Worm (Caenorhabditis elegans) whole organism, L1 larva: ENCODE data around the gene F09E10.7.

Source experiments
- aly-2 ChIP-seq: fragments of 150-350 bp; optimal IDR thresholded peaks from 2 replicates; lab custom pipeline; 2014; ENCODE audit warnings: missing biosample characterization, missing genetic modification characterization
- ama-1 ChIP-seq: fragments of 150-350 bp; optimal IDR thresholded peaks from 2 replicates; lab custom pipeline; 2014
- blmp-1 ChIP-seq: fragments of 150-350 bp; optimal IDR thresholded peaks from 2 replicates; lab custom pipeline; 2014; ENCODE audit warnings: missing biosample characterization, missing genetic modification characterization
- jun-1 ChIP-seq: fragments of 150-350 bp; optimal IDR thresholded peaks from 2 replicates; lab custom pipeline; 2014; ENCODE audit warnings: missing biosample characterization, missing genetic modification reagents, missing genetic modification characterization
- lin-39 ChIP-seq: fragments of 150-350 bp; optimal IDR thresholded peaks from 2 replicates; lab custom pipeline; 2014; ENCODE audit warnings: missing biosample characterization, missing genetic modification reagents, missing genetic modification characterization
- lsy-2 ChIP-seq, 2 experiments: fragments of 150-350 bp; optimal IDR thresholded peaks; 2 replicates each; lab custom pipeline; 2014; ENCODE audit warnings: missing biosample characterization in 2 of 2, missing genetic modification characterization in 2 of 2
- mdl-1 ChIP-seq, 2 experiments: fragments of 150-350 bp; optimal IDR thresholded peaks; 2 replicates each; lab custom pipeline; 2014 to 2017; ENCODE audit warnings: missing biosample characterization in 2 of 2, missing genetic modification characterization in 2 of 2, inconsistent platforms in 1 of 2
- nhr-12 ChIP-seq: sonication (generic microtip); optimal IDR thresholded peaks from 2 replicates; lab custom pipeline; 2017; ENCODE audit warnings: missing biosample characterization, missing genetic modification characterization
- nhr-28 ChIP-seq: fragments of 150-350 bp; optimal IDR thresholded peaks from 2 replicates; lab custom pipeline; 2014; ENCODE audit warnings: missing biosample characterization, missing genetic modification characterization
- pqm-1 ChIP-seq: sonication (generic microtip); optimal IDR thresholded peaks from 3 replicates; lab custom pipeline; 2017; ENCODE audit warnings: missing biosample characterization, missing genetic modification characterization
- rnt-1 ChIP-seq: sonication (generic microtip); optimal IDR thresholded peaks from 2 replicates; lab custom pipeline; 2016; ENCODE audit warnings: mild to moderate bottlenecking, missing genetic modification characterization, moderate library complexity, missing compliant biosample characterization
- snpc-4 ChIP-seq: fragments of 150-350 bp; optimal IDR thresholded peaks from 2 replicates; lab custom pipeline; 2014; ENCODE audit warnings: missing biosample characterization, missing genetic modification characterization

DNA sequence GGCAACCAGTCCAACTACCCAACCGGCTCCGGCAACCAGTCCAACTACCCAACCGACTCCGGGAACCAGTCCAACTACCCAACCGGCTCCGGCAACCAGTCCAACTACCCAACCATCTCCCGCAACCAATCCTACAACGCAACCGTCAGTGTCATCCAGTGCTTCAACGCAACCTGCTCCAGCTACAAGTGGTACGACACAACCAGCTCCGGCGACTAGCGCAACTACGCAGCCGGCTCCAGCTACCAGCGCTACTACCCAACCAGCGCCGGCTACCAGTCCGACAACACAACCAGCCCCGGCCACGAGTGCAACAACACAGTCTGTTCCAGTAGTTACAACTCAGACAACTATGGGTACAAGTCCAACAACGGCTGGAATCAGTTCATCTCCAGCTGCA lies 47.4 kb upstream of the F09E10.7 start:
- no peak for TF ChIP-seq mdl-1 (tag; optimal IDR thresholded peaks at IDR 0.05; lab: Kevin White, UChicago)
- TF ChIP-seq pqm-1, result no peak
- no peak for TF ChIP-seq ama-1 (lab: Kevin White, UChicago)
- TF ChIP-seq rnt-1 (tag; lab: Kevin White, UChicago), result no peak
- no peak for TF ChIP-seq nhr-12 (tag; lab: Kevin White, UChicago)
- TF ChIP-seq lsy-2 (tag; optimal IDR thresholded peaks at IDR 0.05; lab: Kevin White, UChicago), result no peak
- TF ChIP-seq jun-1 (tag; lab: Kevin White, UChicago), result no peak
- no peak for TF ChIP-seq snpc-4 (tag; lab: Kevin White, UChicago)
- TF ChIP-seq nhr-28 (tag; lab: Kevin White, UChicago), result no peak
- TF ChIP-seq lin-39 (tag; lab: Kevin White, UChicago), result no peak
- TF ChIP-seq blmp-1 (tag; lab: Kevin White, UChicago), result no peak
- no peak for TF ChIP-seq aly-2 (tag; lab: Kevin White, UChicago)
